Fruit fly (Drosophila melanogaster): ENCODE results near the gene CG4362.

CG4362 gene

DNA sequence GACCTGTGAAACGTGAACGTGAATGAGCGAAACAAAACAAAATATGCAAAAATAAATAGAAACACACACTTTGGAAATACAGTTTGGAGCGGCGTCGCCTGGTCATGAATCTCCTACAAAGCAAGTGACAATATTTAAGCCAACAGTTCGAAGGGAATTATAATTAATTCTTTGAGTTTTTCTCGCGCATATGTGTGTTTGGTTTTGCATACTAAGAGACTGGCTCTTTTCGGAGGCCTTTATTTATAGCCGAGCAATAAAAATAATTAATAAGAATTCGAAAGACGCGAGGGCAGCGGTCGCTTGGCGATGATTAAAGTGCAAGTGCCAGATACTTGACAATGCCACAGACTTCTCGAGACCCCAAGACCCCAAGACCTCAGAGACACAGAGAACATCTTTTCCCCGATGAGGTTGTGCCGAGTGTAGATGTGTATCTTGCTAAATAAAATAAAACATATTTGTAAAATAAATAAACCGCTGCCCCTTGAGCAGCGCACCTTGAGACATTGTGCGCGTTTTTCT is 10.9 kb upstream of the CG4362 start:
- TF ChIP-seq CG12605 (GFP tag; IDR thresholded peaks at IDR 0.05) (0 out of 2 replicates have a peak, but pooled peaks have one; percentile 1), Pif1A (GFP tag; optimal IDR thresholded peaks at IDR 0.05) (no peak), CG8159 (tag; optimal IDR thresholded peaks at IDR 0.05) (no peak)

DNA sequence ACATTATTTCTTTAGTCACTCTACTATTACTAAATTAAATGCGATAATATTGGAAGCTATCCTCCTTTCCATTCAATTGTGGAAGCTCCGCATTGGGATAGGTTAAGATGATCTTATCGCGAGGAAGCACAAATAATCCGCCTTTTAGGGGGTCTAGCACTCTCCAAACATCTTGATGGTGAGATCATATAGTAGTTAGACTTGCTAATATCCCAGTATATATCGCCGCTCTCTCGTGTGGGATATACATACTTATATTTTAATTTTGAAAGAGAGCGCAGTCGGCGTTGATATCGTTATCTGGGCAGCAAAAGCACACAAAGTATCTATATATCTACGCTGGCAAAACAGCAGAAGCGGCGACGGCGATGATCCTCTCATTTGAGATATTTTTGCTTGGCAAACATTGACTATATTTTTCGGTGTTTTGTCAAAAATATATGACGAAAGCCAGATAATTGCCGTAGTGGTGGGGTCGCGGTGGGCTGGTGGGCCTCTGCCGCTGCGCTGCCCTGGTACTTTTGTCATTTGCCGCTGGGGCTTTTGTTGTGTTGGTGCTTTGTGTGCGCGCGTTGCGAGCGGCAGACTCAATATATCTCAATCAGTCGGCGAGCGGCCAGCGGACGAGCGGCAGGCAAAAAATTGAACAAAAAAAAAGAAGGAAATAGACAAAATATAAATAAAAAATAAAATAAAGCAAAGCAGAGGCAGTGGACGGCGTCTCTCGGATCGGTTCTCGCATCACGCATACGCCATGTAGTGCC is 10.2 kb upstream of the CG4362 start:
- no peak for TF ChIP-seq rn (GFP tag; IDR thresholded peaks at IDR 0.05)
- no peak for TF ChIP-seq CG34367 (tag; optimal IDR thresholded peaks at IDR 0.05)
- no peak for TF ChIP-seq CG15710 (tag; optimal IDR thresholded peaks at IDR 0.05)
- no peak for TF ChIP-seq CG9948 (tag; optimal IDR thresholded peaks at IDR 0.05)
- TF ChIP-seq Ets98B (GFP tag; IDR thresholded peaks at IDR 0.05) = peak; percentile 79
- TF ChIP-seq Pif1B (GFP tag; optimal IDR thresholded peaks at IDR 0.05) = no peak
- TF ChIP-seq CG12605 (GFP tag; IDR thresholded peaks at IDR 0.05) = peak; percentile 58
- no peak for TF ChIP-seq gl (tag; optimal IDR thresholded peaks at IDR 0.05)
- TF ChIP-seq CG4496 (GFP tag; IDR thresholded peaks at IDR 0.05) = peak; percentile 67
- TF ChIP-seq fd96Ca (GFP tag; IDR thresholded peaks at IDR 0.05) = peak; percentile 56; the same call in 2 of the 3 replicates
- peak; percentile 72 for TF ChIP-seq CG32121 (GFP tag; IDR thresholded peaks at IDR 0.05)
- no peak for TF ChIP-seq EcR (GFP tag; optimal IDR thresholded peaks at IDR 0.05)
- no peak for TF ChIP-seq CG14655 (GFP tag; optimal IDR thresholded peaks at IDR 0.05)

dm6 chr3R:20316599-20316998 is 9.3 kb upstream of the CG4362 start:
- TF ChIP-seq fd96Ca (GFP tag; IDR thresholded peaks at IDR 0.05) = no peak
- no peak for TF ChIP-seq Pif1A (GFP tag; optimal IDR thresholded peaks at IDR 0.05)
- TF ChIP-seq CG8301 (tag; optimal IDR thresholded peaks at IDR 0.05) = no peak
- TF ChIP-seq rn (GFP tag; IDR thresholded peaks at IDR 0.05) = no peak
- TF ChIP-seq Snoo (tag; optimal IDR thresholded peaks at IDR 0.05) = no peak
- TF ChIP-seq CG34367 (tag; optimal IDR thresholded peaks at IDR 0.05) = no peak
- TF ChIP-seq CG17806 (tag; optimal IDR thresholded peaks at IDR 0.05) = no peak
- no peak for TF ChIP-seq Ets98B (GFP tag; IDR thresholded peaks at IDR 0.05)
- no peak for TF ChIP-seq CG8159 (tag; optimal IDR thresholded peaks at IDR 0.05)
- no peak for TF ChIP-seq Pif1B (GFP tag; optimal IDR thresholded peaks at IDR 0.05)
- TF ChIP-seq D1 (tag; optimal IDR thresholded peaks at IDR 0.05) = no peak
- no peak for TF ChIP-seq CG15710 (tag; optimal IDR thresholded peaks at IDR 0.05)
- no peak for TF ChIP-seq CG10348 (GFP tag; IDR thresholded peaks at IDR 0.05)
- TF ChIP-seq CG14655 (GFP tag; optimal IDR thresholded peaks at IDR 0.05) = no peak
- no peak for TF ChIP-seq CG9948 (tag; optimal IDR thresholded peaks at IDR 0.05)
- no peak for TF ChIP-seq CG32121 (GFP tag; IDR thresholded peaks at IDR 0.05)
- no peak for TF ChIP-seq gl (tag; optimal IDR thresholded peaks at IDR 0.05)
- no peak for TF ChIP-seq CG13204 (GFP tag; optimal IDR thresholded peaks at IDR 0.05)
- no peak for TF ChIP-seq CG4496 (GFP tag; IDR thresholded peaks at IDR 0.05)
- TF ChIP-seq CG12605 (GFP tag; IDR thresholded peaks at IDR 0.05) = no peak

- TF ChIP-seq CG32121 (GFP tag; IDR thresholded peaks at IDR 0.05) (peak; percentile 92), EcR (GFP tag; optimal IDR thresholded peaks at IDR 0.05) (no peak), CG14655 (GFP tag; optimal IDR thresholded peaks at IDR 0.05) (peak; percentile 89), CG15710 (tag; optimal IDR thresholded peaks at IDR 0.05) (peak; percentile 31), rn (GFP tag; IDR thresholded peaks at IDR 0.05) (no peak), Pif1A (GFP tag; optimal IDR thresholded peaks at IDR 0.05) (peak; percentile 92), CG34367 (tag; optimal IDR thresholded peaks at IDR 0.05) (peak; percentile 13), fd96Ca (GFP tag; IDR thresholded peaks at IDR 0.05) (peak; percentile 88), CG8159 (tag; optimal IDR thresholded peaks at IDR 0.05) (peak; percentile 90), Pif1B (GFP tag; optimal IDR thresholded peaks at IDR 0.05) (peak; percentile 78), CG8301 (tag; optimal IDR thresholded peaks at IDR 0.05) (peak; percentile 89), CG4496 (GFP tag; IDR thresholded peaks at IDR 0.05) (peak; percentile 92), CG12605 (GFP tag; IDR thresholded peaks at IDR 0.05) (peak; percentile 74), D1 (tag; optimal IDR thresholded peaks at IDR 0.05) (no peak), CG17806 (tag; optimal IDR thresholded peaks at IDR 0.05) (peak; percentile 65), Snoo (tag; optimal IDR thresholded peaks at IDR 0.05) (no peak), Ets98B (GFP tag; IDR thresholded peaks at IDR 0.05) (peak; percentile 87), CG13204 (GFP tag; optimal IDR thresholded peaks at IDR 0.05) (no peak), CG9948 (tag; optimal IDR thresholded peaks at IDR 0.05) (peak; percentile 56), CG10348 (GFP tag; IDR thresholded peaks at IDR 0.05) (peak; percentile 42; the same call in 1 of the 2 replicates), gl (tag; optimal IDR thresholded peaks at IDR 0.05) (no peak)
These were observed 5.5 kb upstream of the CG4362 start for dm6 chr3R:20312838-20313237.

dm6 chr3R:20311406-20311805 is 4.1 kb upstream of the CG4362 start:
- TF ChIP-seq Ets98B (GFP tag; IDR thresholded peaks at IDR 0.05) (peak; percentile 26; the same call in 1 of the 2 replicates), Pif1B (GFP tag; optimal IDR thresholded peaks at IDR 0.05) (no peak)

dm6 chr3R:20310905-20311304 is 3.6 kb upstream of the CG4362 start:
- TF ChIP-seq CG14655 (GFP tag; optimal IDR thresholded peaks at IDR 0.05) (peak; percentile 36), Snoo (tag; optimal IDR thresholded peaks at IDR 0.05) (peak; percentile 25), CG32121 (GFP tag; IDR thresholded peaks at IDR 0.05) (no peak), CG8159 (tag; optimal IDR thresholded peaks at IDR 0.05) (no peak)

Measured in whole organism, pupa.